Fruit fly (Drosophila melanogaster) Kc167 (cell line): ENCODE data around the gene dgt2.

Experiments used
- Sin3A ChIP-seq: fragments of >200 bp; optimal IDR thresholded peaks from 2 replicates; lab custom pipeline; 2018; ENCODE audit warnings: missing external identifiers
- h ChIP-seq: fragments of >200 bp; optimal IDR thresholded peaks from 3 replicates; lab custom pipeline; 2018; ENCODE audit warnings: missing external identifiers
- psq ChIP-seq: fragments of >200 bp; optimal IDR thresholded peaks from 2 replicates; lab custom pipeline; 2017; ENCODE audit warnings: missing external identifiers

dm6 chr2L:11943829-11944228 lies 45.9 kb upstream of the dgt2 start, which contains the start of gene Crys:
- TF ChIP-seq h (lab: Kevin White, UChicago): no peak
- no peak for TF ChIP-seq Sin3A (lab: Kevin White, UChicago)
- TF ChIP-seq psq (lab: Kevin White, UChicago): no peak
